Fruit fly (Drosophila melanogaster) whole organism, embryonic: ENCODE results near the gene Sgp.

ENCODE experiments used
- Ada2b ChIP-seq: fragments of 200-800 bp; sonication (Bioruptor generic); IDR thresholded peaks from 2 replicates; pipeline ENCODE4 v1.3.6; 2022; ENCODE audit warnings: missing biosample characterization, missing genetic modification characterization
- Antp ChIP-seq: fragments of 200-800 bp; sonication (Bioruptor generic); optimal IDR thresholded peaks from 3 replicates; lab custom pipeline; 2016; ENCODE audit warnings: missing biosample characterization, missing genetic modification characterization
- B-H2 ChIP-seq: fragments of 200-800 bp; sonication (Bioruptor generic); optimal IDR thresholded peaks from 2 replicates; lab custom pipeline; 2018; ENCODE audit warnings: missing biosample characterization, mild to moderate bottlenecking, missing genetic modification characterization
- Bdp1 ChIP-seq: fragments of 200-800 bp; sonication (Bioruptor generic); optimal IDR thresholded peaks from 3 replicates; lab custom pipeline; 2016; ENCODE audit warnings: missing biosample characterization, missing genetic modification characterization
- Blimp-1 ChIP-seq: fragments of 200-800 bp; sonication (Bioruptor generic); optimal IDR thresholded peaks from 3 replicates; lab custom pipeline; 2018; ENCODE audit warnings: missing biosample characterization, missing genetic modification characterization, mild to moderate bottlenecking, moderate library complexity, missing genetic modification reagents
- C15 ChIP-seq: fragments of 200-800 bp; sonication (Bioruptor generic); IDR thresholded peaks from 3 replicates; pipeline ENCODE4 v1.3.6; 2022; ENCODE audit warnings: missing biosample characterization, missing genetic modification characterization
- CG10654 ChIP-seq: fragments of 200-800 bp; sonication (Bioruptor generic); optimal IDR thresholded peaks from 2 replicates; lab custom pipeline; 2016; ENCODE audit warnings: missing biosample characterization, missing genetic modification characterization
- CG11504 ChIP-seq: fragments of 200-800 bp; sonication (Bioruptor generic); optimal IDR thresholded peaks from 3 replicates; lab custom pipeline; 2019; ENCODE audit warnings: missing biosample characterization, mild to moderate bottlenecking, missing genetic modification characterization, moderate library complexity
- CG12391 ChIP-seq: fragments of 200-800 bp; sonication (Bioruptor generic); optimal IDR thresholded peaks from 3 replicates; lab custom pipeline; 2018; ENCODE audit warnings: missing biosample characterization, mild to moderate bottlenecking, missing genetic modification characterization, moderate library complexity
- CG13123 ChIP-seq: fragments of 200-800 bp; sonication (Bioruptor generic); optimal IDR thresholded peaks from 2 replicates; lab custom pipeline; 2016; ENCODE audit warnings: missing biosample characterization, missing genetic modification characterization
- CG14860 ChIP-seq: fragments of 200-800 bp; sonication (Bioruptor generic); IDR thresholded peaks from 3 replicates; pipeline ENCODE4 v1.3.6; 2022; ENCODE audit warnings: missing biosample characterization, missing genetic modification characterization; ENCODE audit not compliant: partially characterized antibody
- CG15514 ChIP-seq: fragments of 200-800 bp; sonication (Bioruptor generic); optimal IDR thresholded peaks from 3 replicates; lab custom pipeline; 2017; ENCODE audit warnings: missing biosample characterization, missing genetic modification characterization, mild to moderate bottlenecking, moderate library complexity, missing genetic modification reagents
- CG16779 ChIP-seq: fragments of 200-800 bp; sonication (Bioruptor generic); IDR thresholded peaks from 2 replicates; pipeline ENCODE4 v1.3.6; 2022; ENCODE audit warnings: missing biosample characterization, missing genetic modification characterization
- CG17328 ChIP-seq: fragments of 200-800 bp; sonication (Bioruptor generic); IDR thresholded peaks from 2 replicates; pipeline ENCODE4 v1.3.6; 2022; ENCODE audit warnings: missing biosample characterization, missing genetic modification characterization
- CG31388 ChIP-seq: fragments of 200-800 bp; sonication (Bioruptor generic); optimal IDR thresholded peaks from 2 replicates; lab custom pipeline; 2016; ENCODE audit warnings: missing biosample characterization, missing genetic modification characterization
- CG34224 ChIP-seq: fragments of 200-800 bp; sonication (Bioruptor generic); IDR thresholded peaks from 3 replicates; pipeline ENCODE4 v1.3.6; 2022; ENCODE audit warnings: missing biosample characterization, missing genetic modification characterization; ENCODE audit not compliant: partially characterized antibody
- CG3847 ChIP-seq: fragments of 200-800 bp; sonication (Bioruptor generic); IDR thresholded peaks from 2 replicates; pipeline ENCODE4 v1.3.6; 2022; ENCODE audit warnings: missing biosample characterization, missing genetic modification characterization
- CG4360 ChIP-seq: fragments of 200-800 bp; sonication (Bioruptor generic); IDR thresholded peaks from 2 replicates; pipeline ENCODE4 v1.3.6; 2022; ENCODE audit warnings: missing biosample characterization, missing genetic modification characterization
- CG4730 ChIP-seq: fragments of 200-800 bp; sonication (Bioruptor generic); IDR thresholded peaks from 2 replicates; pipeline ENCODE4 v1.3.6; 2022; ENCODE audit warnings: missing biosample characterization, missing genetic modification characterization
- CG6689 ChIP-seq: fragments of 200-800 bp; sonication (Bioruptor generic); IDR thresholded peaks from 2 replicates; pipeline ENCODE4 v1.3.6; 2022; ENCODE audit warnings: missing biosample characterization, missing genetic modification characterization
- CG6791 ChIP-seq: fragments of 200-800 bp; sonication (Bioruptor generic); IDR thresholded peaks from 3 replicates; pipeline ENCODE4 v1.3.6; 2022; ENCODE audit warnings: missing biosample characterization, missing genetic modification characterization; ENCODE audit not compliant: partially characterized antibody
- CG6813 ChIP-seq: fragments of 200-800 bp; sonication (Bioruptor generic); optimal IDR thresholded peaks from 2 replicates; lab custom pipeline; 2017; ENCODE audit warnings: missing biosample characterization, missing genetic modification characterization, mild to moderate bottlenecking, moderate library complexity, missing genetic modification reagents
- CG7928 ChIP-seq: fragments of 200-800 bp; sonication (Bioruptor generic); optimal IDR thresholded peaks from 2 replicates; lab custom pipeline; 2017; ENCODE audit warnings: missing biosample characterization, mild to moderate bottlenecking, missing genetic modification characterization
- CG7963 ChIP-seq: fragments of 200-800 bp; sonication (Bioruptor generic); IDR thresholded peaks from 3 replicates; pipeline ENCODE4 v1.3.6; 2022; ENCODE audit warnings: missing biosample characterization, missing genetic modification characterization; ENCODE audit not compliant: partially characterized antibody
- CG8290 ChIP-seq, 3 experiments: fragments of 200-800 bp; sonication (Bioruptor generic); optimal IDR thresholded peaks; 2 replicates each; lab custom pipeline; 2016 to 2019; ENCODE audit warnings: missing biosample characterization in 3 of 3, missing genetic modification characterization in 3 of 3, mild to moderate bottlenecking in 2 of 3, moderate library complexity in 1 of 3
- CG9437 ChIP-seq: fragments of 200-800 bp; sonication (Bioruptor generic); optimal IDR thresholded peaks from 2 replicates; lab custom pipeline; 2018; ENCODE audit warnings: missing biosample characterization, mild to moderate bottlenecking, missing genetic modification characterization
- CoRest ChIP-seq: fragments of 200-800 bp; sonication (Bioruptor generic); optimal IDR thresholded peaks from 3 replicates; lab custom pipeline; 2018; ENCODE audit warnings: missing biosample characterization, mild to moderate bottlenecking, missing genetic modification characterization, moderate library complexity
- Dref ChIP-seq: fragments of 200-800 bp; sonication (Bioruptor generic); IDR thresholded peaks from 2 replicates; pipeline ENCODE4 v1.3.6; 2022; ENCODE audit warnings: missing biosample characterization, missing genetic modification characterization
- E2f2 ChIP-seq: fragments of 200-800 bp; sonication (Bioruptor generic); IDR thresholded peaks from 2 replicates; pipeline ENCODE4 v1.3.6; 2022; ENCODE audit warnings: missing biosample characterization, missing genetic modification characterization
- HLH4C ChIP-seq: fragments of 200-800 bp; sonication (Bioruptor generic); IDR thresholded peaks from 3 replicates; pipeline ENCODE4 v1.3.6; 2022; ENCODE audit warnings: missing biosample characterization, missing genetic modification characterization; ENCODE audit not compliant: partially characterized antibody
- HLHmδ ChIP-seq: fragments of 200-800 bp; sonication (Bioruptor generic); optimal IDR thresholded peaks from 2 replicates; lab custom pipeline; 2018; ENCODE audit warnings: missing biosample characterization, mild to moderate bottlenecking, missing genetic modification characterization, moderate library complexity
- Med ChIP-seq: fragments of 200-800 bp; sonication (Bioruptor generic); peaks from one replicate; lab custom pipeline; 2016; ENCODE audit warnings: missing biosample characterization, missing genetic modification characterization, mild to moderate bottlenecking, inconsistent platforms, moderate library complexity
- Mes4 ChIP-seq: fragments of 200-800 bp; sonication (Bioruptor generic); optimal IDR thresholded peaks from 2 replicates; lab custom pipeline; 2016; ENCODE audit warnings: missing biosample characterization, missing genetic modification characterization
- Nf-YC ChIP-seq: fragments of 200-800 bp; optimal IDR thresholded peaks from 3 replicates; lab custom pipeline; 2019; ENCODE audit warnings: missing biosample characterization, mild to moderate bottlenecking, missing genetic modification characterization, moderate library complexity
- Sry-δ ChIP-seq: fragments of 200-800 bp; sonication (Bioruptor generic); optimal IDR thresholded peaks from 2 replicates; lab custom pipeline; 2016; ENCODE audit warnings: missing biosample characterization, missing genetic modification characterization
- Trl ChIP-seq, 3 experiments: fragments of >200 bp in 2 of 3; fragments of 200-800 bp in 1 of 3; sonication (Bioruptor generic) in 1 of 3; optimal IDR thresholded peaks; 2 replicates in 1 of 3; 3 replicates in 2 of 3; lab custom pipeline; 2016 to 2017; ENCODE audit warnings: missing biosample characterization in 1 of 3, missing genetic modification characterization in 1 of 3
- Usf ChIP-seq: fragments of 200-800 bp; sonication (Bioruptor generic); optimal IDR thresholded peaks from 2 replicates; lab custom pipeline; 2017; ENCODE audit warnings: missing genotype, missing biosample characterization, missing genetic modification characterization
- abd-A ChIP-seq: fragments of 200-800 bp; sonication (Bioruptor generic); optimal IDR thresholded peaks from 3 replicates; lab custom pipeline; 2019; ENCODE audit warnings: missing biosample characterization, mild to moderate bottlenecking, missing genetic modification characterization, moderate library complexity
- ato ChIP-seq: fragments of 200-800 bp; sonication (Bioruptor generic); IDR thresholded peaks from 2 replicates; pipeline ENCODE4 v1.3.6; 2022; ENCODE audit warnings: missing biosample characterization, missing genetic modification characterization; ENCODE audit not compliant: partially characterized antibody
- crp ChIP-seq, 2 experiments: fragments of 200-800 bp; sonication (Bioruptor generic); optimal IDR thresholded peaks; 2 replicates in 1 of 2; 3 replicates in 1 of 2; lab custom pipeline; 2017; ENCODE audit warnings: missing biosample characterization in 2 of 2, missing genetic modification characterization in 2 of 2, mild to moderate bottlenecking in 1 of 2, moderate library complexity in 1 of 2
- dpn ChIP-seq, 2 experiments: fragments of 200-800 bp; sonication (Bioruptor generic); optimal IDR thresholded peaks; 3 replicates each; lab custom pipeline; 2016; ENCODE audit warnings: missing biosample characterization in 2 of 2, missing genetic modification characterization in 2 of 2
- fru ChIP-seq: fragments of >200 bp; optimal IDR thresholded peaks from 2 replicates; lab custom pipeline; 2017
- gce ChIP-seq: fragments of 200-800 bp; sonication (Bioruptor generic); IDR thresholded peaks from 3 replicates; pipeline ENCODE4 v1.3.6; 2022; ENCODE audit warnings: missing biosample characterization, missing genetic modification characterization
- inv ChIP-seq: fragments of 200-800 bp; sonication (Bioruptor generic); IDR thresholded peaks from 2 replicates; pipeline ENCODE4 v1.3.6; 2022; ENCODE audit warnings: missing biosample characterization, missing genetic modification characterization; ENCODE audit not compliant: partially characterized antibody
- lilli ChIP-seq: fragments of 200-800 bp; sonication (Bioruptor generic); optimal IDR thresholded peaks from 3 replicates; lab custom pipeline; 2016; ENCODE audit warnings: missing biosample characterization, missing genetic modification characterization
- mld ChIP-seq: fragments of 200-800 bp; sonication (Bioruptor generic); IDR thresholded peaks from 3 replicates; pipeline ENCODE4 v1.3.6; 2022; ENCODE audit warnings: missing biosample characterization, missing genetic modification characterization; ENCODE audit not compliant: partially characterized antibody
- otp ChIP-seq: fragments of 200-800 bp; sonication (Bioruptor generic); IDR thresholded peaks from 3 replicates; pipeline ENCODE4, ENCODE4 v1.3.6; 2022; ENCODE audit warnings: missing biosample characterization, missing genetic modification characterization
- ssp ChIP-seq: fragments of 200-800 bp; sonication (Bioruptor generic); IDR thresholded peaks from 2 replicates; pipeline ENCODE4 v1.3.6; 2022; ENCODE audit warnings: missing biosample characterization, missing genetic modification characterization
- toy ChIP-seq: fragments of 200-800 bp; sonication (Bioruptor generic); IDR thresholded peaks from 2 replicates; pipeline ENCODE4 v1.3.6; 2022; ENCODE audit warnings: missing biosample characterization, missing genetic modification characterization
- ttk ChIP-seq: fragments of 200-800 bp; sonication (Bioruptor generic); IDR thresholded peaks from 2 replicates; pipeline ENCODE4 v2.1.2; 2022; ENCODE audit warnings: missing biosample characterization, missing genetic modification characterization

The Sgp gene

DNA sequence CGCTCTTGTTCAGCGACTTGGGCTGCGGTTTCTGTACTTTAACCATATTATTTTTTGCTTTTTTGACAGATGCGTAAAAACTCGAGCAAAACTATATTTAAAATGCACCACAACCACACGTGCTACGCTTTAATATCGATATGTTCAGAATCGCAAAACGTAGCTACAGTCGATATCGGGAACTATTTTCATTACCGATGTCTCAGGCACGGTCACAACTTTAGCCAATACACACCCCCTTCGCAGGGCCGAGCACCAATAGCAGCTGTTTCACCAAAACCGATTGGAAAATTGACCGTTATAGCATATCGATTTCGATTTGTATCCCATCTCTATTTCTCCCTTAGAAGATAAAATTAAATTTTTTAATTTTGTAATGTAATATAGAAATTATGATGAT is 7.8 kb upstream of the Sgp start, which contains the start of gene CG13096 (continued):
- peak; percentile 91 for TF ChIP-seq CG15514
- TF ChIP-seq CG16779 (GFP tag; lab: Robert Waterston, UW), result no peak
- peak; percentile 53; the same call in 1 of the 2 replicates for TF ChIP-seq CG3847 (GFP tag; lab: Robert Waterston, UW)
- TF ChIP-seq otp (GFP tag; lab: Robert Waterston, UW), result no peak
- TF ChIP-seq crp (GFP tag; optimal IDR thresholded peaks at IDR 0.05; lab: Kevin White, UChicago), result peak; percentile 73 to 95
- TF ChIP-seq ssp (GFP tag; lab: Robert Waterston, UW), result no peak
- peak; percentile 81 for TF ChIP-seq Nf-YC
- peak; percentile 64 for TF ChIP-seq CoRest
- peak; percentile 87 for TF ChIP-seq CG9437 (GFP tag; lab: Kevin White, UChicago)
- peak; percentile 96 for TF ChIP-seq CG14860 (GFP tag; lab: Robert Waterston, UW)
- no peak for TF ChIP-seq toy
- peak; percentile 18 for TF ChIP-seq Antp (GFP tag; lab: Kevin White, UChicago)
- peak; percentile 27 for TF ChIP-seq Bdp1 (GFP tag; lab: Kevin White, UChicago)
- TF ChIP-seq gce (GFP tag; lab: Robert Waterston, UW), result no peak
- no peak for TF ChIP-seq fru (lab: Kevin White, UChicago)
- no peak for TF ChIP-seq Trl (optimal IDR thresholded peaks at IDR 0.05; lab: Kevin White, UChicago)
- no peak for TF ChIP-seq Trl (GFP tag; optimal IDR thresholded peaks at IDR 0.05; lab: Kevin White, UChicago)
- no peak for TF ChIP-seq Ada2b (GFP tag; lab: Robert Waterston, UW)
- peak; percentile 44 for TF ChIP-seq CG12391
- TF ChIP-seq CG10654, result no peak
- TF ChIP-seq CG31388, result no peak
- TF ChIP-seq Blimp-1 (GFP tag; lab: Kevin White, UChicago), result no peak
- TF ChIP-seq ttk (GFP tag; lab: Robert Waterston, UW), result no peak
- TF ChIP-seq CG4360 (GFP tag; lab: Robert Waterston, UW), result no peak
- TF ChIP-seq CG6689 (GFP tag; lab: Robert Waterston, UW), result no peak
- TF ChIP-seq CG34224, result peak; percentile 99
- peak; percentile 49 for TF ChIP-seq B-H2 (GFP tag; lab: Kevin White, UChicago)
- TF ChIP-seq Sry-δ (GFP tag; lab: Kevin White, UChicago), result peak; percentile 99
- peak; percentile 97 for TF ChIP-seq CG7963 (GFP tag; lab: Robert Waterston, UW)
- TF ChIP-seq CG4730, result no peak
- peak; percentile 98 for TF ChIP-seq ato (GFP tag; lab: Robert Waterston, UW)
- TF ChIP-seq abd-A (tag; lab: Kevin White, UChicago), result no peak
- no peak for TF ChIP-seq Usf
- TF ChIP-seq CG17328, result no peak
- TF ChIP-seq HLHmδ (GFP tag; lab: Kevin White, UChicago), result no peak
- peak; percentile 37 to 43 for TF ChIP-seq dpn (GFP tag; optimal IDR thresholded peaks at IDR 0.05; lab: Kevin White, UChicago)
- TF ChIP-seq CG7928 (GFP tag; lab: Kevin White, UChicago), result peak; percentile 81
- peak; percentile 86 for TF ChIP-seq E2f2 (GFP tag; lab: Robert Waterston, UW)
- TF ChIP-seq CG6791 (GFP tag; lab: Robert Waterston, UW), result peak; percentile 99
- peak; percentile 94 for TF ChIP-seq mld (GFP tag; lab: Robert Waterston, UW)
- peak; percentile 98 for TF ChIP-seq HLH4C (GFP tag; lab: Robert Waterston, UW)
- no peak for TF ChIP-seq CG11504 (tag; lab: Kevin White, UChicago)
- TF ChIP-seq C15, result no peak
- TF ChIP-seq CG8290 (GFP tag; optimal IDR thresholded peaks at IDR 0.05; lab: Kevin White, UChicago), result peak; percentile 90
- peak; percentile 75 to 96 for TF ChIP-seq CG8290 (tag; optimal IDR thresholded peaks at IDR 0.05; lab: Kevin White, UChicago)
- no peak for TF ChIP-seq CG13123 (GFP tag; lab: Kevin White, UChicago)
- peak; percentile 47 for TF ChIP-seq lilli (GFP tag; lab: Kevin White, UChicago)
- peak; percentile 30 for TF ChIP-seq Mes4 (GFP tag; lab: Kevin White, UChicago)
- peak; percentile 100 for TF ChIP-seq Dref (GFP tag; lab: Robert Waterston, UW)
- TF ChIP-seq CG6813, result no peak
- TF ChIP-seq Med (GFP tag; lab: Kevin White, UChicago), result no peak
- TF ChIP-seq inv, result peak; percentile 97
